Fruit fly (Drosophila melanogaster) whole organism, embryonic: ENCODE data around the gene CG44040.

Experiments
- CG11560 ChIP-seq: fragments of 200-800 bp; sonication (Bioruptor generic); IDR thresholded peaks from 3 replicates; pipeline ENCODE4 v1.3.6; 2022; ENCODE audit warnings: missing biosample characterization, missing genetic modification characterization
- CG12155 ChIP-seq: fragments of 200-800 bp; sonication (Bioruptor generic); optimal IDR thresholded peaks from 3 replicates; lab custom pipeline; 2016; ENCODE audit warnings: missing biosample characterization, missing genetic modification characterization
- CG13296 ChIP-seq: fragments of 200-800 bp; sonication (Bioruptor generic); optimal IDR thresholded peaks from 3 replicates; lab custom pipeline; 2018; ENCODE audit warnings: missing biosample characterization, mild to moderate bottlenecking, missing genetic modification characterization
- CG14667 ChIP-seq: fragments of 200-800 bp; sonication (Bioruptor generic); IDR thresholded peaks from 2 replicates; pipeline ENCODE4 v1.3.6; 2022; ENCODE audit warnings: missing biosample characterization, missing genetic modification characterization
- CG14710 ChIP-seq: fragments of 200-800 bp; sonication (Bioruptor generic); optimal IDR thresholded peaks from 3 replicates; lab custom pipeline; 2019; ENCODE audit warnings: missing biosample characterization, mild to moderate bottlenecking, missing genetic modification characterization, moderate library complexity
- CG17912 ChIP-seq: fragments of 200-800 bp; sonication (Bioruptor generic); optimal IDR thresholded peaks from 2 replicates; lab custom pipeline; 2018; ENCODE audit warnings: missing biosample characterization, mild to moderate bottlenecking, missing genetic modification characterization
- CG18011 ChIP-seq: fragments of 200-800 bp; sonication (Bioruptor generic); optimal IDR thresholded peaks from 2 replicates; lab custom pipeline; 2017; ENCODE audit warnings: missing biosample characterization, missing genetic modification characterization, mild to moderate bottlenecking, moderate library complexity, missing genotype
- CG2202 ChIP-seq: fragments of 200-800 bp; sonication (Bioruptor generic); optimal IDR thresholded peaks from 2 replicates; lab custom pipeline; 2018; ENCODE audit warnings: missing biosample characterization, mild to moderate bottlenecking, missing genetic modification characterization
- CG2678 ChIP-seq: fragments of 200-800 bp; sonication (Bioruptor generic); optimal IDR thresholded peaks from 3 replicates; lab custom pipeline; 2019; ENCODE audit warnings: missing biosample characterization, mild to moderate bottlenecking, missing genetic modification characterization, moderate library complexity
- CG2712 ChIP-seq: fragments of 200-800 bp; optimal IDR thresholded peaks from 3 replicates; lab custom pipeline; 2019; ENCODE audit warnings: missing biosample characterization, mild to moderate bottlenecking, missing genetic modification characterization, moderate library complexity
- CG31365 ChIP-seq: fragments of 200-800 bp; sonication (Bioruptor generic); optimal IDR thresholded peaks from 2 replicates; lab custom pipeline; 2018; ENCODE audit warnings: missing biosample characterization, mild to moderate bottlenecking, missing genetic modification characterization
- CG3407 ChIP-seq: fragments of 200-800 bp; sonication (Bioruptor generic); optimal IDR thresholded peaks from 2 replicates; lab custom pipeline; 2018; ENCODE audit warnings: missing biosample characterization, mild to moderate bottlenecking, missing genetic modification characterization
- CG3726 ChIP-seq: fragments of 200-800 bp; sonication (Bioruptor generic); IDR thresholded peaks from 3 replicates; pipeline ENCODE4, ENCODE4 v1.3.6; 2022; ENCODE audit warnings: missing biosample characterization, missing genetic modification characterization
- CG4707 ChIP-seq: fragments of 200-800 bp; sonication (Bioruptor generic); optimal IDR thresholded peaks from 2 replicates; lab custom pipeline; 2018; ENCODE audit warnings: missing biosample characterization, mild to moderate bottlenecking, missing genetic modification characterization, moderate library complexity
- CG5180 ChIP-seq: fragments of 200-800 bp; sonication (Bioruptor generic); optimal IDR thresholded peaks from 3 replicates; lab custom pipeline; 2017; ENCODE audit warnings: missing biosample characterization, missing genetic modification characterization, mild to moderate bottlenecking, moderate library complexity, missing genetic modification reagents
- CG6813 ChIP-seq: fragments of 200-800 bp; sonication (Bioruptor generic); optimal IDR thresholded peaks from 2 replicates; lab custom pipeline; 2017; ENCODE audit warnings: missing biosample characterization, missing genetic modification characterization, mild to moderate bottlenecking, moderate library complexity, missing genetic modification reagents
- CG8281 ChIP-seq: fragments of 200-800 bp; sonication (Bioruptor generic); optimal IDR thresholded peaks from 2 replicates; lab custom pipeline; 2018; ENCODE audit warnings: missing biosample characterization, mild to moderate bottlenecking, missing genetic modification characterization, moderate library complexity
- CG9817 ChIP-seq: fragments of 200-800 bp; sonication (Bioruptor generic); optimal IDR thresholded peaks from 2 replicates; lab custom pipeline; 2018; ENCODE audit warnings: missing biosample characterization, mild to moderate bottlenecking, missing genetic modification characterization, moderate library complexity
- Dll ChIP-seq: fragments of 200-800 bp; sonication (Bioruptor generic); IDR thresholded peaks from 4 replicates; pipeline ENCODE4 v1.3.6; 2022; ENCODE audit warnings: missing biosample characterization, missing genetic modification characterization; ENCODE audit not compliant: partially characterized antibody
- Doc2 ChIP-seq: fragments of 200-800 bp; sonication (Bioruptor generic); IDR thresholded peaks from 2 replicates; pipeline ENCODE4 v1.3.6; 2022; ENCODE audit warnings: missing biosample characterization, missing genetic modification characterization
- Eip74EF ChIP-seq, 2 experiments: fragments of 200-800 bp in 1 of 2; fragments of >200 bp in 1 of 2; sonication (Bioruptor generic) in 1 of 2; optimal IDR thresholded peaks; 2 replicates each; lab custom pipeline; 2017 to 2019; ENCODE audit warnings: missing biosample characterization in 2 of 2, missing genetic modification characterization in 2 of 2, mild to moderate bottlenecking in 1 of 2, moderate library complexity in 1 of 2
- Elba2 ChIP-seq: fragments of 200-800 bp; sonication (Bioruptor generic); optimal IDR thresholded peaks from 3 replicates; lab custom pipeline; 2016; ENCODE audit warnings: missing biosample characterization, missing genetic modification characterization
- Ets65A ChIP-seq: fragments of 200-800 bp; sonication (Bioruptor generic); peaks from one replicate; lab custom pipeline; 2016; ENCODE audit warnings: missing biosample characterization, missing genetic modification characterization
- HLH3B ChIP-seq: fragments of 200-800 bp; sonication (Bioruptor generic); IDR thresholded peaks from 2 replicates; pipeline ENCODE4 v1.3.6; 2022; ENCODE audit warnings: missing biosample characterization, missing genetic modification characterization
- Lhr ChIP-seq: fragments of 200-800 bp; sonication (Bioruptor generic); optimal IDR thresholded peaks from 3 replicates; lab custom pipeline; 2017; ENCODE audit warnings: mild to moderate bottlenecking, missing biosample characterization, missing genetic modification reagents, missing genetic modification characterization
- MBD-R2 ChIP-seq: fragments of 200-800 bp; sonication (Bioruptor generic); IDR thresholded peaks from 2 replicates; pipeline ENCODE4 v1.3.6; 2022; ENCODE audit warnings: missing biosample characterization, missing genetic modification characterization
- Nf-YC ChIP-seq: fragments of 200-800 bp; optimal IDR thresholded peaks from 3 replicates; lab custom pipeline; 2019; ENCODE audit warnings: missing biosample characterization, mild to moderate bottlenecking, missing genetic modification characterization, moderate library complexity
- Oli ChIP-seq: fragments of 200-800 bp; sonication (Bioruptor generic); optimal IDR thresholded peaks from 2 replicates; lab custom pipeline; 2018; ENCODE audit warnings: missing biosample characterization, mild to moderate bottlenecking, missing genetic modification characterization, moderate library complexity
- Optix ChIP-seq: fragments of 200-800 bp; sonication (Bioruptor generic); IDR thresholded peaks from 3 replicates; pipeline ENCODE4 v1.3.6; 2022; ENCODE audit warnings: missing biosample characterization, missing genetic modification characterization
- Side ChIP-seq: fragments of 200-800 bp; sonication (Bioruptor generic); optimal IDR thresholded peaks from 2 replicates; lab custom pipeline; 2016; ENCODE audit warnings: missing biosample characterization, missing genetic modification characterization
- ase ChIP-seq: fragments of 200-800 bp; sonication (Bioruptor generic); IDR thresholded peaks from 3 replicates; pipeline ENCODE4 v1.3.6; 2022; ENCODE audit warnings: missing biosample characterization, missing genetic modification characterization
- cas ChIP-seq: fragments of 200-800 bp; sonication (Bioruptor generic); IDR thresholded peaks from 2 replicates; pipeline ENCODE4 v1.3.6; 2022; ENCODE audit warnings: missing biosample characterization, missing genetic modification characterization
- crp ChIP-seq, 2 experiments: fragments of 200-800 bp; sonication (Bioruptor generic); optimal IDR thresholded peaks; 2 replicates in 1 of 2; 3 replicates in 1 of 2; lab custom pipeline; 2017; ENCODE audit warnings: missing biosample characterization in 2 of 2, missing genetic modification characterization in 2 of 2, mild to moderate bottlenecking in 1 of 2, moderate library complexity in 1 of 2
- dpn ChIP-seq, 2 experiments: fragments of 200-800 bp; sonication (Bioruptor generic); optimal IDR thresholded peaks; 3 replicates each; lab custom pipeline; 2016; ENCODE audit warnings: missing biosample characterization in 2 of 2, missing genetic modification characterization in 2 of 2
- fd3F ChIP-seq: fragments of 200-800 bp; sonication (Bioruptor generic); optimal IDR thresholded peaks from 2 replicates; lab custom pipeline; 2018; ENCODE audit warnings: missing biosample characterization, mild to moderate bottlenecking, missing genetic modification characterization, moderate library complexity
- fu2 ChIP-seq: fragments of 200-800 bp; sonication (Bioruptor generic); optimal IDR thresholded peaks from 2 replicates; lab custom pipeline; 2016; ENCODE audit warnings: missing biosample characterization, missing genetic modification characterization
- grn ChIP-seq: fragments of 200-800 bp; sonication (Bioruptor generic); optimal IDR thresholded peaks from 3 replicates; lab custom pipeline; 2017; ENCODE audit warnings: missing biosample characterization, missing genetic modification characterization
- gt ChIP-seq: fragments of 200-800 bp; sonication (Bioruptor generic); IDR thresholded peaks from 2 replicates; pipeline ENCODE4 v1.3.6; 2022; ENCODE audit warnings: missing biosample characterization, missing genetic modification characterization
- hb ChIP-seq: fragments of 200-800 bp; sonication (Bioruptor generic); IDR thresholded peaks from 3 replicates; pipeline ENCODE4 v1.3.6; 2022; ENCODE audit warnings: missing biosample characterization, missing genetic modification characterization; ENCODE audit not compliant: partially characterized antibody
- jing ChIP-seq: fragments of 200-800 bp; sonication (Bioruptor generic); optimal IDR thresholded peaks from 2 replicates; lab custom pipeline; 2018; ENCODE audit warnings: missing biosample characterization, mild to moderate bottlenecking, missing genetic modification characterization
- odd ChIP-seq: fragments of 200-800 bp; sonication (Bioruptor generic); optimal IDR thresholded peaks from 2 replicates; lab custom pipeline; 2017; ENCODE audit warnings: missing biosample characterization, mild to moderate bottlenecking, missing genetic modification characterization
- pan ChIP-seq, 4 experiments: fragments of >200 bp in 3 of 4; fragments of 200-800 bp in 1 of 4; sonication (Bioruptor generic) in 1 of 4; optimal IDR thresholded peaks in 3 of 4; IDR thresholded peaks in 1 of 4; 2 replicates each; pipeline versions ENCODE4 v1.3.6 to Lab custom; 2017 to 2022; ENCODE audit warnings: missing biosample characterization in 2 of 4, missing genetic modification characterization in 2 of 4, mixed read lengths in 1 of 4
- prd ChIP-seq, 3 experiments: fragments of >200 bp in 2 of 3; fragments of 200-800 bp in 1 of 3; sonication (Bioruptor generic) in 1 of 3; optimal IDR thresholded peaks in 2 of 3; IDR thresholded peaks in 1 of 3; 2 replicates in 2 of 3; 3 replicates in 1 of 3; pipeline versions ENCODE4 v1.3.6 to Lab custom; 2017 to 2022; ENCODE audit warnings: missing biosample characterization in 1 of 3, missing genetic modification characterization in 1 of 3
- pzg ChIP-seq: fragments of 200-800 bp; sonication (Bioruptor generic); optimal IDR thresholded peaks from 3 replicates; lab custom pipeline; 2018; ENCODE audit warnings: missing biosample characterization, mild to moderate bottlenecking, missing genetic modification characterization, moderate library complexity
- run ChIP-seq: fragments of 200-800 bp; sonication (Bioruptor generic); optimal IDR thresholded peaks from 3 replicates; lab custom pipeline; 2018; ENCODE audit warnings: missing biosample characterization, mild to moderate bottlenecking, missing genetic modification characterization
- sc ChIP-seq, 3 experiments: fragments of >200 bp in 2 of 3; fragments of 200-800 bp in 1 of 3; sonication (Bioruptor generic) in 1 of 3; optimal IDR thresholded peaks; 2 replicates in 2 of 3; 3 replicates in 1 of 3; lab custom pipeline; 2017; ENCODE audit warnings: mild to moderate bottlenecking in 1 of 3, missing biosample characterization in 1 of 3, missing genetic modification characterization in 1 of 3, missing genetic modification reagents in 1 of 3
- shn ChIP-seq: fragments of 200-800 bp; sonication (Bioruptor generic); optimal IDR thresholded peaks from 3 replicates; lab custom pipeline; 2016; ENCODE audit warnings: missing biosample characterization, missing genetic modification characterization
- tx ChIP-seq: fragments of 200-800 bp; sonication (Bioruptor generic); optimal IDR thresholded peaks from 2 replicates; lab custom pipeline; 2016; ENCODE audit warnings: missing biosample characterization, missing genetic modification characterization

Gene CG44040

DNA sequence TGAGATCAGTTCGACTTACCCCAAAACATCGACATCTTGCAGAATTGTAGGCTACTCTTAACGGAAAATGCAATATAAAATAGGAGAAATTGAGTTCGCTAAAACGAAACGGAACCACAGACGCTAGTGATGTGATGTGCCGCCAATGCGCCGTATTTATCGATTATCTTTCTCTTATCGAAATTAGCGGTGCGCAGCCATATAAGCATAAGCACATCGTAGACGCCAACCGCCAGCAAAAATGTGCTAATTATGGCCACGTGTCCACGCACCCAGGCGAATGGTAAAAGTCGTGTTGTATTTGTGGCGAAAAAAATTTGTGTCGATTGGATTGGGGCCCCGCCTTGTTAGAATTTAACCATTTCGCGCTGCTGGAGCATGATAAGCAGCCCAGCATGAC, 12.8 kb downstream of the CG44040 start, which contains the start of the genes Fkbp39 and Cyfip (continued):
- TF ChIP-seq Optix (peak; percentile 55; the same call in 1 of the 3 replicates), CG31365 (tag; lab: Kevin White, UChicago) (no peak), MBD-R2 (GFP tag; lab: Robert Waterston, UW) (peak; percentile 98), cas (GFP tag; lab: Robert Waterston, UW) (no peak; the same call in 1 of the 2 replicates), CG4707 (GFP tag; lab: Kevin White, UChicago) (no peak), Eip74EF (GFP tag; optimal IDR thresholded peaks at IDR 0.05; lab: Kevin White, UChicago) (no peak), fu2 (GFP tag; lab: Kevin White, UChicago) (peak; percentile 47), CG8281 (tag; lab: Kevin White, UChicago) (no peak), CG3407 (GFP tag; lab: Kevin White, UChicago) (no peak), Oli (tag; lab: Kevin White, UChicago) (no peak), CG17912 (GFP tag; lab: Kevin White, UChicago) (peak; percentile 52), CG11560 (tag; lab: Robert Waterston, UW) (peak; percentile 74; the same call in 2 of the 3 replicates), Doc2 (no peak), CG3726 (GFP tag; lab: Robert Waterston, UW) (no peak), CG14710 (peak; percentile 75), Nf-YC (tag; lab: Kevin White, UChicago) (no peak), run (tag; lab: Kevin White, UChicago) (no peak), CG6813 (no peak), sc (optimal IDR thresholded peaks at IDR 0.05; lab: Kevin White, UChicago) (no peak), sc (GFP tag; optimal IDR thresholded peaks at IDR 0.05; lab: Kevin White, UChicago) (no peak), dpn (GFP tag; optimal IDR thresholded peaks at IDR 0.05; lab: Kevin White, UChicago) (peak; percentile 41 to 57), CG5180 (no peak), CG2712 (tag; lab: Kevin White, UChicago) (peak; percentile 52), CG2202 (tag; lab: Kevin White, UChicago) (peak; percentile 18), ase (GFP tag; lab: Robert Waterston, UW) (0 out of 3 replicates have a peak, but pooled peaks have one; percentile 27), CG13296 (GFP tag; lab: Kevin White, UChicago) (peak; percentile 2), HLH3B (no peak), CG9817 (tag; lab: Kevin White, UChicago) (peak; percentile 20), pan (optimal IDR thresholded peaks at IDR 0.05; lab: Kevin White, UChicago) (no peak), pan (GFP tag; optimal IDR thresholded peaks at IDR 0.05 in 1 of 2, IDR thresholded peaks at IDR 0.05 in 1 of 2) (peak in 1 of 2 experiments; percentile 54), Dll (GFP tag; lab: Robert Waterston, UW) (peak; percentile 74), Lhr (GFP tag; lab: Kevin White, UChicago) (peak; percentile 94), gt (GFP tag; lab: Robert Waterston, UW) (no peak), odd (no peak), Ets65A (peak; percentile 85), CG14667 (GFP tag; lab: Robert Waterston, UW) (no peak), Elba2 (GFP tag; lab: Kevin White, UChicago) (peak; percentile 35), hb (GFP tag; lab: Robert Waterston, UW) (peak; percentile 70; the same call in 1 of the 3 replicates), jing (GFP tag; lab: Kevin White, UChicago) (no peak), CG12155 (GFP tag; lab: Kevin White, UChicago) (peak; percentile 55), pzg (GFP tag; lab: Kevin White, UChicago) (peak; percentile 100), CG2678 (no peak), grn (no peak), shn (GFP tag; lab: Kevin White, UChicago) (peak; percentile 49), prd (optimal IDR thresholded peaks at IDR 0.05; lab: Kevin White, UChicago) (no peak), prd (GFP tag; IDR thresholded peaks at IDR 0.05; lab: Robert Waterston, UW) (peak; percentile 46; the same call in 2 of the 3 replicates), CG18011 (GFP tag; lab: Kevin White, UChicago) (peak; percentile 47), tx (GFP tag; lab: Kevin White, UChicago) (peak; percentile 59), fd3F (GFP tag; lab: Kevin White, UChicago) (no peak), Side (GFP tag; lab: Kevin White, UChicago) (peak; percentile 67), crp (GFP tag; optimal IDR thresholded peaks at IDR 0.05; lab: Kevin White, UChicago) (peak in 1 of 2 experiments; percentile 52)
